Fruit fly (Drosophila melanogaster) whole organism, embryonic: Measurements from ENCODE around the gene CG15296.
A peak's percentile ranks its signal among the peaks of the same experiment; 100 is the strongest.

Experiments
- CG10274 ChIP-seq: fragments of 200-800 bp; sonication (Bioruptor generic); optimal IDR thresholded peaks from 3 replicates; lab custom pipeline; 2017; ENCODE audit warnings: missing biosample characterization, mild to moderate bottlenecking, missing genetic modification characterization
- CG10543 ChIP-seq: fragments of 200-800 bp; sonication (Bioruptor generic); optimal IDR thresholded peaks from 3 replicates; lab custom pipeline; 2017; ENCODE audit warnings: missing biosample characterization, mild to moderate bottlenecking, missing genetic modification characterization, moderate library complexity
- CG11093 ChIP-seq: fragments of 200-800 bp; sonication (Bioruptor generic); IDR thresholded peaks from 3 replicates; pipeline ENCODE4 v1.3.6; 2022; ENCODE audit warnings: missing biosample characterization, missing genetic modification characterization
- CG11695 ChIP-seq: fragments of 200-800 bp; sonication (Bioruptor generic); IDR thresholded peaks from 3 replicates; pipeline ENCODE4 v1.3.6; 2022; ENCODE audit warnings: missing biosample characterization, missing genetic modification characterization
- CG12104 ChIP-seq: fragments of 200-800 bp; sonication (Bioruptor generic); optimal IDR thresholded peaks from 3 replicates; lab custom pipeline; 2016; ENCODE audit warnings: missing biosample characterization, missing genetic modification characterization
- CG16863 ChIP-seq: fragments of 200-800 bp; sonication (Bioruptor generic); optimal IDR thresholded peaks from 3 replicates; lab custom pipeline; 2016; ENCODE audit warnings: missing biosample characterization, missing genetic modification characterization
- CG17912 ChIP-seq: fragments of 200-800 bp; sonication (Bioruptor generic); optimal IDR thresholded peaks from 2 replicates; lab custom pipeline; 2018; ENCODE audit warnings: missing biosample characterization, mild to moderate bottlenecking, missing genetic modification characterization
- CG18599 ChIP-seq: fragments of 200-800 bp; sonication (Bioruptor generic); optimal IDR thresholded peaks from 3 replicates; lab custom pipeline; 2017; ENCODE audit warnings: missing biosample characterization, missing genetic modification characterization, mild to moderate bottlenecking, moderate library complexity, missing genetic modification reagents
- CG31388 ChIP-seq: fragments of 200-800 bp; sonication (Bioruptor generic); optimal IDR thresholded peaks from 2 replicates; lab custom pipeline; 2016; ENCODE audit warnings: missing biosample characterization, missing genetic modification characterization
- CG3281 ChIP-seq: fragments of 200-800 bp; sonication (Bioruptor generic); optimal IDR thresholded peaks from 3 replicates; lab custom pipeline; 2017; ENCODE audit warnings: missing biosample characterization, mild to moderate bottlenecking, missing genetic modification characterization
- CG34224 ChIP-seq: fragments of 200-800 bp; sonication (Bioruptor generic); IDR thresholded peaks from 3 replicates; pipeline ENCODE4 v1.3.6; 2022; ENCODE audit warnings: missing biosample characterization, missing genetic modification characterization; ENCODE audit not compliant: partially characterized antibody
- CG3726 ChIP-seq: fragments of 200-800 bp; sonication (Bioruptor generic); IDR thresholded peaks from 3 replicates; pipeline ENCODE4, ENCODE4 v1.3.6; 2022; ENCODE audit warnings: missing biosample characterization, missing genetic modification characterization
- CG5180 ChIP-seq: fragments of 200-800 bp; sonication (Bioruptor generic); optimal IDR thresholded peaks from 3 replicates; lab custom pipeline; 2017; ENCODE audit warnings: missing biosample characterization, missing genetic modification characterization, mild to moderate bottlenecking, moderate library complexity, missing genetic modification reagents
- CG6254 ChIP-seq: fragments of 200-800 bp; sonication (Bioruptor generic); optimal IDR thresholded peaks from 3 replicates; lab custom pipeline; 2017; ENCODE audit warnings: mild to moderate bottlenecking, missing biosample characterization, missing genetic modification reagents, missing genetic modification characterization
- CG6689 ChIP-seq: fragments of 200-800 bp; sonication (Bioruptor generic); IDR thresholded peaks from 2 replicates; pipeline ENCODE4 v1.3.6; 2022; ENCODE audit warnings: missing biosample characterization, missing genetic modification characterization
- CG8089 ChIP-seq: fragments of 200-800 bp; sonication (Bioruptor generic); optimal IDR thresholded peaks from 3 replicates; lab custom pipeline; 2016; ENCODE audit warnings: missing biosample characterization, missing genetic modification characterization
- CG8765 ChIP-seq: fragments of 200-800 bp; sonication (Bioruptor generic); IDR thresholded peaks from 2 replicates; pipeline ENCODE4 v1.3.6; 2022; ENCODE audit warnings: missing biosample characterization, missing genetic modification characterization
- CG9727 ChIP-seq: fragments of 200-800 bp; sonication (Bioruptor generic); optimal IDR thresholded peaks from 3 replicates; lab custom pipeline; 2017; ENCODE audit warnings: missing biosample characterization, mild to moderate bottlenecking, missing genetic modification characterization
- CoRest ChIP-seq: fragments of 200-800 bp; sonication (Bioruptor generic); optimal IDR thresholded peaks from 3 replicates; lab custom pipeline; 2018; ENCODE audit warnings: missing biosample characterization, mild to moderate bottlenecking, missing genetic modification characterization, moderate library complexity
- D19B ChIP-seq: fragments of 200-800 bp; sonication (Bioruptor generic); optimal IDR thresholded peaks from 2 replicates; lab custom pipeline; 2017; ENCODE audit warnings: missing biosample characterization, mild to moderate bottlenecking, missing genetic modification characterization
- E2f2 ChIP-seq: fragments of 200-800 bp; sonication (Bioruptor generic); IDR thresholded peaks from 2 replicates; pipeline ENCODE4 v1.3.6; 2022; ENCODE audit warnings: missing biosample characterization, missing genetic modification characterization
- Ets65A ChIP-seq: fragments of 200-800 bp; sonication (Bioruptor generic); peaks from one replicate; lab custom pipeline; 2016; ENCODE audit warnings: missing biosample characterization, missing genetic modification characterization
- HLH3B ChIP-seq: fragments of 200-800 bp; sonication (Bioruptor generic); IDR thresholded peaks from 2 replicates; pipeline ENCODE4 v1.3.6; 2022; ENCODE audit warnings: missing biosample characterization, missing genetic modification characterization
- Hr51 ChIP-seq, 2 experiments: fragments of 200-800 bp; sonication (Bioruptor generic); optimal IDR thresholded peaks; 2 replicates in 1 of 2; 3 replicates in 1 of 2; lab custom pipeline; 2016 to 2018; ENCODE audit warnings: missing biosample characterization in 2 of 2, missing genetic modification characterization in 2 of 2, mild to moderate bottlenecking in 1 of 2, moderate library complexity in 1 of 2
- NFAT ChIP-seq: fragments of 200-800 bp; sonication (Bioruptor generic); IDR thresholded peaks from 2 replicates; pipeline ENCODE4 v1.3.6; 2022; ENCODE audit warnings: missing biosample characterization, missing genetic modification characterization
- NfI ChIP-seq: fragments of 200-800 bp; sonication (Bioruptor generic); optimal IDR thresholded peaks from 3 replicates; lab custom pipeline; 2018; ENCODE audit warnings: missing biosample characterization, mild to moderate bottlenecking, missing genetic modification characterization, moderate library complexity
- PHDP ChIP-seq: fragments of 200-800 bp; sonication (Bioruptor generic); optimal IDR thresholded peaks from 3 replicates; lab custom pipeline; 2018; ENCODE audit warnings: missing biosample characterization, mild to moderate bottlenecking, missing genetic modification characterization, moderate library complexity
- Side ChIP-seq: fragments of 200-800 bp; sonication (Bioruptor generic); optimal IDR thresholded peaks from 2 replicates; lab custom pipeline; 2016; ENCODE audit warnings: missing biosample characterization, missing genetic modification characterization
- Sin3A ChIP-seq: fragments of >200 bp; optimal IDR thresholded peaks from 2 replicates; lab custom pipeline; 2018
- Trl ChIP-seq, 3 experiments: fragments of >200 bp in 2 of 3; fragments of 200-800 bp in 1 of 3; sonication (Bioruptor generic) in 1 of 3; optimal IDR thresholded peaks; 2 replicates in 1 of 3; 3 replicates in 2 of 3; lab custom pipeline; 2016 to 2017; ENCODE audit warnings: missing biosample characterization in 1 of 3, missing genetic modification characterization in 1 of 3
- ash1 ChIP-seq: fragments of 200-800 bp; sonication (Bioruptor generic); optimal IDR thresholded peaks from 2 replicates; lab custom pipeline; 2018; ENCODE audit warnings: missing biosample characterization, mild to moderate bottlenecking, missing genetic modification characterization
- az2 ChIP-seq: fragments of 200-800 bp; sonication (Bioruptor generic); optimal IDR thresholded peaks from 3 replicates; lab custom pipeline; 2016; ENCODE audit warnings: missing biosample characterization, missing genetic modification characterization
- cad ChIP-seq: fragments of >200 bp; optimal IDR thresholded peaks from 2 replicates; lab custom pipeline; 2017; ENCODE audit warnings: missing biosample characterization, missing genetic modification characterization
- chn ChIP-seq: fragments of 200-800 bp; sonication (Bioruptor generic); optimal IDR thresholded peaks from 2 replicates; lab custom pipeline; 2016; ENCODE audit warnings: missing biosample characterization, missing genetic modification characterization
- corto ChIP-seq: fragments of 200-800 bp; sonication (Bioruptor generic); optimal IDR thresholded peaks from 2 replicates; lab custom pipeline; 2016; ENCODE audit warnings: missing biosample characterization, mild to moderate bottlenecking, missing genetic modification characterization, moderate library complexity
- cwo ChIP-seq: fragments of 200-800 bp; sonication (Bioruptor generic); optimal IDR thresholded peaks from 3 replicates; lab custom pipeline; 2017; ENCODE audit warnings: missing biosample characterization, missing genetic modification characterization, mild to moderate bottlenecking, moderate library complexity, missing genetic modification reagents
- gem ChIP-seq: fragments of 200-800 bp; sonication (Bioruptor generic); optimal IDR thresholded peaks from 2 replicates; lab custom pipeline; 2019; ENCODE audit warnings: missing biosample characterization, mild to moderate bottlenecking, missing genetic modification characterization, moderate library complexity
- gsb-n ChIP-seq: fragments of 200-800 bp; sonication (Bioruptor generic); optimal IDR thresholded peaks from 3 replicates; lab custom pipeline; 2018; ENCODE audit warnings: missing biosample characterization, mild to moderate bottlenecking, missing genetic modification characterization
- ham ChIP-seq: fragments of 200-800 bp; sonication (Bioruptor generic); IDR thresholded peaks from 2 replicates; pipeline ENCODE4 v1.3.6; 2022; ENCODE audit warnings: missing biosample characterization, missing genetic modification characterization
- lola ChIP-seq, 3 experiments: fragments of >200 bp in 2 of 3; fragments of 200-800 bp in 1 of 3; sonication (Bioruptor generic) in 1 of 3; optimal IDR thresholded peaks; 2 replicates each; lab custom pipeline; 2017 to 2019; ENCODE audit warnings: missing biosample characterization in 3 of 3, missing genetic modification characterization in 3 of 3, mild to moderate bottlenecking in 1 of 3, moderate library complexity in 1 of 3
- mld ChIP-seq: fragments of 200-800 bp; sonication (Bioruptor generic); IDR thresholded peaks from 3 replicates; pipeline ENCODE4 v1.3.6; 2022; ENCODE audit warnings: missing biosample characterization, missing genetic modification characterization; ENCODE audit not compliant: partially characterized antibody
- otp ChIP-seq: fragments of 200-800 bp; sonication (Bioruptor generic); IDR thresholded peaks from 3 replicates; pipeline ENCODE4, ENCODE4 v1.3.6; 2022; ENCODE audit warnings: missing biosample characterization, missing genetic modification characterization
- pzg ChIP-seq: fragments of 200-800 bp; sonication (Bioruptor generic); optimal IDR thresholded peaks from 3 replicates; lab custom pipeline; 2018; ENCODE audit warnings: missing biosample characterization, mild to moderate bottlenecking, missing genetic modification characterization, moderate library complexity
- sima ChIP-seq: fragments of 200-800 bp; sonication (Bioruptor generic); optimal IDR thresholded peaks from 2 replicates; lab custom pipeline; 2016; ENCODE audit warnings: missing biosample characterization, missing genetic modification characterization
- slp2 ChIP-seq: fragments of 200-800 bp; sonication (Bioruptor generic); optimal IDR thresholded peaks from 2 replicates; lab custom pipeline; 2016; ENCODE audit warnings: missing biosample characterization, missing genetic modification characterization
- sug ChIP-seq: fragments of 200-800 bp; optimal IDR thresholded peaks from 2 replicates; lab custom pipeline; 2019; ENCODE audit warnings: missing biosample characterization, mild to moderate bottlenecking, missing genetic modification characterization, moderate library complexity
- tap ChIP-seq: fragments of 200-800 bp; optimal IDR thresholded peaks from 3 replicates; lab custom pipeline; 2019; ENCODE audit warnings: missing biosample characterization, mild to moderate bottlenecking, missing genetic modification characterization, moderate library complexity
- ttk ChIP-seq: fragments of 200-800 bp; sonication (Bioruptor generic); IDR thresholded peaks from 2 replicates; pipeline ENCODE4 v2.1.2; 2022; ENCODE audit warnings: missing biosample characterization, missing genetic modification characterization
- vfl ChIP-seq: fragments of 200-800 bp; sonication (Bioruptor generic); optimal IDR thresholded peaks from 2 replicates; lab custom pipeline; 2016; ENCODE audit warnings: missing biosample characterization, missing genetic modification characterization
- zen ChIP-seq: fragments of 200-800 bp; sonication (Bioruptor generic); optimal IDR thresholded peaks from 3 replicates; lab custom pipeline; 2018; ENCODE audit warnings: missing biosample characterization, mild to moderate bottlenecking, missing genetic modification characterization, moderate library complexity

CG15296 gene

dm6 chrX:10543303-10543702 lies 23.1 kb downstream of the CG15296 start (continued):
- TF ChIP-seq CG10274 (GFP tag; lab: Kevin White, UChicago) (no peak), Side (GFP tag; lab: Kevin White, UChicago) (peak; percentile 54), CG3281 (GFP tag; lab: Kevin White, UChicago) (peak; percentile 23), CoRest (tag; lab: Kevin White, UChicago) (peak; percentile 70), CG5180 (GFP tag; lab: Kevin White, UChicago) (peak; percentile 21), HLH3B (GFP tag; lab: Robert Waterston, UW) (peak; percentile 67), chn (GFP tag; lab: Kevin White, UChicago) (peak; percentile 31), CG12104 (GFP tag; lab: Kevin White, UChicago) (peak; percentile 33), CG11695 (GFP tag; lab: Robert Waterston, UW) (0 out of 3 replicates have a peak, but pooled peaks have one; percentile 33), Sin3A (lab: Kevin White, UChicago) (no peak), cwo (GFP tag; lab: Kevin White, UChicago) (peak; percentile 34), D19B (GFP tag; lab: Kevin White, UChicago) (no peak), otp (GFP tag; lab: Robert Waterston, UW) (0 out of 3 replicates have a peak, but pooled peaks have one; percentile 57), NFAT (GFP tag; lab: Robert Waterston, UW) (no peak), CG9727 (GFP tag; lab: Kevin White, UChicago) (peak; percentile 69), gem (peak; percentile 85), PHDP (tag; lab: Kevin White, UChicago) (peak; percentile 57), slp2 (GFP tag; lab: Kevin White, UChicago) (peak; percentile 23), tap (peak; percentile 55), sug (tag; lab: Kevin White, UChicago) (no peak), CG6689 (GFP tag; lab: Robert Waterston, UW) (peak; percentile 67), CG16863 (GFP tag; lab: Kevin White, UChicago) (peak; percentile 4), zen (tag; lab: Kevin White, UChicago) (peak; percentile 54), Hr51 (GFP tag; optimal IDR thresholded peaks at IDR 0.05; lab: Kevin White, UChicago) (peak in 1 of 2 experiments; percentile 74), CG3726 (GFP tag; lab: Robert Waterston, UW) (no peak), ttk (GFP tag; lab: Robert Waterston, UW) (peak; percentile 68), ham (GFP tag; lab: Robert Waterston, UW) (no peak), corto (GFP tag; lab: Kevin White, UChicago) (no peak), CG8765 (GFP tag; lab: Robert Waterston, UW) (no peak), sima (GFP tag; lab: Kevin White, UChicago) (no peak), ash1 (GFP tag; lab: Kevin White, UChicago) (no peak), Trl (optimal IDR thresholded peaks at IDR 0.05; lab: Kevin White, UChicago) (no peak), Trl (GFP tag; optimal IDR thresholded peaks at IDR 0.05; lab: Kevin White, UChicago) (peak; percentile 58), Ets65A (GFP tag; lab: Kevin White, UChicago) (peak; percentile 12), lola (GFP tag; optimal IDR thresholded peaks at IDR 0.05; lab: Kevin White, UChicago) (peak in 1 of 3 experiments; percentile 69), CG34224 (GFP tag; lab: Robert Waterston, UW) (no peak), NfI (peak; percentile 57), CG31388 (GFP tag; lab: Kevin White, UChicago) (no peak), E2f2 (GFP tag; lab: Robert Waterston, UW) (peak; percentile 32; the same call in 1 of the 2 replicates), pzg (no peak), CG6254 (peak; percentile 11), mld (GFP tag; lab: Robert Waterston, UW) (no peak), CG10543 (GFP tag; lab: Kevin White, UChicago) (no peak), vfl (GFP tag; lab: Kevin White, UChicago) (no peak), CG17912 (GFP tag; lab: Kevin White, UChicago) (no peak), CG18599 (GFP tag; lab: Kevin White, UChicago) (peak; percentile 39), cad (no peak), gsb-n (tag; lab: Kevin White, UChicago) (peak; percentile 53), CG11093 (GFP tag; lab: Robert Waterston, UW) (no peak), CG8089 (GFP tag; lab: Kevin White, UChicago) (peak; percentile 58), az2 (GFP tag; lab: Kevin White, UChicago) (peak; percentile 67)
